Worm (Caenorhabditis elegans) whole organism, young adult: ENCODE measurements around the gene swan-2.

ENCODE experiments used
- B0019.2 ChIP-seq: fragments of 200-800 bp; sonication (Bioruptor generic); conservative IDR thresholded peaks from 2 replicates; pipeline ENCODE4 v1.3.6; 2022; ENCODE audit warnings: missing genetic modification reagents, missing genetic modification characterization, missing compliant biosample characterization
- B0035.1 ChIP-seq: sonication (generic microtip); optimal IDR thresholded peaks from 2 replicates; lab custom pipeline; 2016; ENCODE audit warnings: missing genetic modification characterization, mild to moderate bottlenecking, missing compliant biosample characterization, missing genotype, missing genetic modification reagents
- F55B11.4 ChIP-seq: sonication (generic microtip); optimal IDR thresholded peaks from 2 replicates; lab custom pipeline; 2016; ENCODE audit warnings: missing compliant biosample characterization, missing genetic modification characterization, borderline replicate concordance; ENCODE audit not compliant: insufficient read depth
- Y56A3A.18 ChIP-seq: fragments of 200-800 bp; sonication (Bioruptor generic); IDR thresholded peaks from 2 replicates; pipeline ENCODE4 v1.3.6; 2022; ENCODE audit warnings: missing genetic modification reagents, missing genetic modification characterization, missing compliant biosample characterization
- Y79H2A.3 ChIP-seq: fragments of 200-800 bp; sonication (Bioruptor generic); conservative IDR thresholded peaks from 2 replicates; pipeline ENCODE4 v1.3.6; 2022; ENCODE audit warnings: missing genetic modification reagents, missing genetic modification characterization, missing compliant biosample characterization
- ama-1 ChIP-seq, 3 experiments: fragments of 150-350 bp in 1 of 3; sonication (generic microtip) in 2 of 3; optimal IDR thresholded peaks; 2 replicates each; lab custom pipeline; 2014 to 2018; ENCODE audit warnings: missing biosample characterization in 2 of 3, missing genetic modification characterization in 2 of 3, missing genetic modification reagents in 2 of 3
- atf-7 ChIP-seq: sonication (generic microtip); optimal IDR thresholded peaks from 2 replicates; lab custom pipeline; 2017; ENCODE audit warnings: mild to moderate bottlenecking, missing genetic modification characterization, missing compliant biosample characterization
- athp-1 ChIP-seq: sonication (generic microtip); optimal IDR thresholded peaks from 2 replicates; lab custom pipeline; 2017; ENCODE audit warnings: mild to moderate bottlenecking, missing genetic modification characterization, missing compliant biosample characterization
- bed-1 ChIP-seq: fragments of 200-800 bp; sonication (Bioruptor generic); IDR thresholded peaks from 2 replicates; pipeline ENCODE4 v1.3.6; 2022; ENCODE audit warnings: missing genetic modification reagents, missing genetic modification characterization, missing compliant biosample characterization
- ceh-100 ChIP-seq: fragments of 200-800 bp; sonication (Bioruptor generic); IDR thresholded peaks from 2 replicates; pipeline ENCODE4 v1.3.6; 2022; ENCODE audit warnings: missing genetic modification reagents, missing genetic modification characterization, missing compliant biosample characterization
- ceh-27 ChIP-seq: fragments of 200-800 bp; sonication (Bioruptor generic); optimal IDR thresholded peaks from 2 replicates; lab custom pipeline; 2018; ENCODE audit warnings: mild to moderate bottlenecking, missing genetic modification characterization, moderate library complexity, missing compliant biosample characterization
- ceh-79 ChIP-seq: sonication (generic microtip); optimal IDR thresholded peaks from 2 replicates; lab custom pipeline; 2017; ENCODE audit warnings: mild to moderate bottlenecking, missing genetic modification characterization, missing compliant biosample characterization
- die-1 ChIP-seq: sonication (generic microtip); optimal IDR thresholded peaks from 2 replicates; lab custom pipeline; 2016; ENCODE audit warnings: missing genotype, mild to moderate bottlenecking, missing genetic modification characterization, missing compliant biosample characterization
- dpff-1 ChIP-seq: sonication (generic microtip); optimal IDR thresholded peaks from 2 replicates; lab custom pipeline; 2017; ENCODE audit warnings: mild to moderate bottlenecking, missing genetic modification characterization, missing compliant biosample characterization
- dpl-1 ChIP-seq: fragments of 150-350 bp; optimal IDR thresholded peaks from 2 replicates; lab custom pipeline; 2014; ENCODE audit warnings: missing biosample characterization, missing genetic modification reagents, missing genetic modification characterization
- ets-4 ChIP-seq: fragments of 200-800 bp; sonication (Bioruptor generic); optimal IDR thresholded peaks from 2 replicates; lab custom pipeline; 2018; ENCODE audit warnings: mild to moderate bottlenecking, missing genetic modification characterization, missing compliant biosample characterization
- fkh-3 ChIP-seq: sonication (generic microtip); optimal IDR thresholded peaks from 2 replicates; lab custom pipeline; 2016; ENCODE audit warnings: mild to moderate bottlenecking, missing genetic modification characterization, missing compliant biosample characterization
- gei-17 ChIP-seq: fragments of 200-800 bp; sonication (Bioruptor generic); optimal IDR thresholded peaks from 2 replicates; lab custom pipeline; 2018; ENCODE audit warnings: mild to moderate bottlenecking, missing genetic modification characterization, missing compliant biosample characterization
- him-1 ChIP-seq: sonication (generic microtip); optimal IDR thresholded peaks from 2 replicates; lab custom pipeline; 2016; ENCODE audit warnings: missing genotype, missing genetic modification reagents, missing genetic modification characterization, missing compliant biosample characterization
- hsf-1 ChIP-seq: fragments of 200-800 bp; sonication (Bioruptor generic); IDR thresholded peaks from 2 replicates; pipeline ENCODE4 v1.3.6; 2022; ENCODE audit warnings: missing genetic modification reagents, missing genetic modification characterization, missing compliant biosample characterization
- let-607 ChIP-seq, 2 experiments: fragments of 200-800 bp in 1 of 2; sonication (Bioruptor generic) in 1 of 2; sonication (generic microtip) in 1 of 2; optimal IDR thresholded peaks; 2 replicates each; lab custom pipeline; 2016 to 2018; ENCODE audit warnings: mild to moderate bottlenecking in 2 of 2, missing compliant biosample characterization in 2 of 2, missing genetic modification characterization in 2 of 2, moderate library complexity in 2 of 2, missing genotype in 1 of 2
- lin-54 ChIP-seq: fragments of 200-800 bp; sonication (Bioruptor generic); optimal IDR thresholded peaks from 2 replicates; lab custom pipeline; 2018; ENCODE audit warnings: mild to moderate bottlenecking, missing genetic modification characterization, missing compliant biosample characterization
- madf-3 ChIP-seq: fragments of 200-800 bp; sonication (Bioruptor generic); IDR thresholded peaks from 2 replicates; pipeline ENCODE4 v1.3.6; 2022; ENCODE audit warnings: missing genetic modification reagents, missing genetic modification characterization, missing compliant biosample characterization
- mxl-1 ChIP-seq: sonication (generic microtip); optimal IDR thresholded peaks from 2 replicates; lab custom pipeline; 2016; ENCODE audit warnings: missing genetic modification characterization, missing compliant biosample characterization
- nfya-1 ChIP-seq: sonication (generic microtip); optimal IDR thresholded peaks from 2 replicates; lab custom pipeline; 2017; ENCODE audit warnings: antibody characterized with exemption, missing compliant biosample characterization, missing genetic modification characterization, borderline replicate concordance; ENCODE audit not compliant: insufficient read depth
- nfya-2 ChIP-seq: fragments of 200-800 bp; sonication (Bioruptor generic); IDR thresholded peaks from 2 replicates; pipeline ENCODE4 v1.3.6; 2022; ENCODE audit warnings: missing genetic modification reagents, missing genetic modification characterization, missing compliant biosample characterization
- nhr-120 ChIP-seq: fragments of 200-800 bp; sonication (Bioruptor generic); IDR thresholded peaks from 2 replicates; pipeline ENCODE4 v1.3.6; 2022; ENCODE audit warnings: missing genetic modification characterization, missing compliant biosample characterization
- rec-8 ChIP-seq, 2 experiments: sonication (generic microtip); optimal IDR thresholded peaks; 2 replicates each; lab custom pipeline; 2016; ENCODE audit warnings: mild to moderate bottlenecking in 2 of 2, missing genetic modification characterization in 2 of 2, missing genetic modification reagents in 2 of 2, missing genotype in 2 of 2, missing biosample characterization in 1 of 2, missing compliant biosample characterization in 1 of 2, moderate library complexity in 1 of 2
- sdz-38 ChIP-seq: sonication (generic microtip); optimal IDR thresholded peaks from 2 replicates; lab custom pipeline; 2016; ENCODE audit warnings: missing genotype, missing genetic modification characterization, missing compliant biosample characterization
- sea-2 ChIP-seq: fragments of 200-800 bp; sonication (Bioruptor generic); IDR thresholded peaks from 2 replicates; pipeline ENCODE4 v1.3.6; 2022; ENCODE audit warnings: missing genetic modification characterization, missing compliant biosample characterization
- sptf-2 ChIP-seq: fragments of 200-800 bp; sonication (Bioruptor generic); optimal IDR thresholded peaks from 2 replicates; lab custom pipeline; 2018; ENCODE audit warnings: mild to moderate bottlenecking, missing genetic modification characterization, missing compliant biosample characterization
- tlf-1 ChIP-seq: fragments of 200-800 bp; sonication (Bioruptor generic); optimal IDR thresholded peaks from 2 replicates; lab custom pipeline; 2018; ENCODE audit warnings: mild to moderate bottlenecking, missing genetic modification characterization, missing compliant biosample characterization
- unc-62 ChIP-seq: fragments of 150-350 bp; optimal IDR thresholded peaks from 2 replicates; lab custom pipeline; 2014; ENCODE audit warnings: missing biosample characterization, missing genetic modification reagents, missing genetic modification characterization
- zfh-2 ChIP-seq: fragments of 200-800 bp; sonication (Bioruptor generic); conservative IDR thresholded peaks from 2 replicates; pipeline ENCODE4 v1.3.6; 2022; ENCODE audit warnings: missing genetic modification reagents, missing genetic modification characterization, missing compliant biosample characterization
- zim-3 ChIP-seq: sonication (generic microtip); optimal IDR thresholded peaks from 2 replicates; lab custom pipeline; 2017; ENCODE audit warnings: mild to moderate bottlenecking, missing genetic modification characterization, moderate library complexity, missing compliant biosample characterization
- ztf-22 ChIP-seq: fragments of 200-800 bp; sonication (Bioruptor generic); optimal IDR thresholded peaks from 2 replicates; lab custom pipeline; 2018; ENCODE audit warnings: mild to moderate bottlenecking, missing genetic modification characterization, moderate library complexity, missing compliant biosample characterization
- ztf-25 ChIP-seq: fragments of 200-800 bp; sonication (Bioruptor generic); IDR thresholded peaks from 2 replicates; pipeline ENCODE4 v1.3.6; 2022; ENCODE audit warnings: missing genetic modification reagents, missing genetic modification characterization, missing compliant biosample characterization
- ztf-26 ChIP-seq: sonication (generic microtip); optimal IDR thresholded peaks from 2 replicates; lab custom pipeline; 2017; ENCODE audit warnings: missing genetic modification characterization, missing compliant biosample characterization
- ztf-6 ChIP-seq: fragments of 200-800 bp; sonication (Bioruptor generic); IDR thresholded peaks from 2 replicates; pipeline ENCODE4 v1.3.6; 2022; ENCODE audit warnings: missing genetic modification reagents, missing genetic modification characterization, missing compliant biosample characterization

swan-2 gene

ce11 chrV:13833951-13834350, 29.9 kb upstream of the swan-2 start, which contains the start of gene srx-129:
Gene srx-129, plus strand, starts transcription at chrV:13834251.
- TF ChIP-seq ceh-79 (tag; lab: Kevin White, UChicago) (no peak), sea-2 (GFP tag; lab: Robert Waterston, UW) (no peak), zfh-2 (GFP tag; lab: Robert Waterston, UW) (no peak), him-1 (tag; lab: Kevin White, UChicago) (no peak), atf-7 (tag; lab: Kevin White, UChicago) (no peak), rec-8 (tag; optimal IDR thresholded peaks at IDR 0.05; lab: Kevin White, UChicago) (no peak), unc-62 (GFP tag; lab: Kevin White, UChicago) (no peak), sdz-38 (tag; lab: Kevin White, UChicago) (no peak)

- no peak for TF ChIP-seq unc-62 (GFP tag; lab: Kevin White, UChicago)
- TF ChIP-seq dpff-1 (tag; lab: Kevin White, UChicago), result no peak
- TF ChIP-seq lin-54 (GFP tag; lab: Kevin White, UChicago), result no peak
- no peak for TF ChIP-seq hsf-1 (GFP tag; lab: Robert Waterston, UW)
- no peak for TF ChIP-seq nfya-2 (GFP tag; lab: Robert Waterston, UW)
- no peak for TF ChIP-seq nfya-1 (tag; lab: Kevin White, UChicago)
- TF ChIP-seq nhr-120, result no peak
- no peak for TF ChIP-seq B0035.1 (tag; lab: Kevin White, UChicago)
- TF ChIP-seq madf-3, result no peak
- TF ChIP-seq B0019.2 (GFP tag; lab: Robert Waterston, UW), result no peak
- TF ChIP-seq bed-1 (GFP tag; lab: Robert Waterston, UW), result no peak
- TF ChIP-seq ztf-6 (GFP tag; lab: Robert Waterston, UW), result no peak
- TF ChIP-seq dpl-1, result no peak
- TF ChIP-seq athp-1, result no peak
- TF ChIP-seq ztf-25, result no peak
- TF ChIP-seq F55B11.4 (tag; lab: Kevin White, UChicago), result no peak
- TF ChIP-seq gei-17 (GFP tag; lab: Kevin White, UChicago), result no peak
These were observed 26.7 kb upstream of the swan-2 start, which contains the start of gene str-165 for ce11 chrV:13830813-13831212. Gene str-165, plus strand, starts transcription at chrV:13831113.

ce11 chrV:13827920-13828319, 23.8 kb upstream of the swan-2 start, which contains the start of gene nrf-5:
Gene nrf-5, plus strand, starts transcription at chrV:13828267.
- TF ChIP-seq let-607 (tag; optimal IDR thresholded peaks at IDR 0.05; lab: Kevin White, UChicago) (no peak), die-1 (no peak), ets-4 (no peak), ceh-100 (GFP tag; lab: Robert Waterston, UW) (no peak), zfh-2 (GFP tag; lab: Robert Waterston, UW) (no peak), ztf-22 (GFP tag; lab: Kevin White, UChicago) (no peak), tlf-1 (GFP tag; lab: Kevin White, UChicago) (no peak), Y56A3A.18 (GFP tag; lab: Robert Waterston, UW) (no peak), fkh-3 (tag; lab: Kevin White, UChicago) (no peak), unc-62 (GFP tag; lab: Kevin White, UChicago) (no peak), ztf-26 (tag; lab: Kevin White, UChicago) (no peak), sptf-2 (no peak), nfya-2 (GFP tag; lab: Robert Waterston, UW) (no peak), Y79H2A.3 (GFP tag; lab: Robert Waterston, UW) (no peak), zim-3 (tag; lab: Kevin White, UChicago) (no peak), ama-1 (optimal IDR thresholded peaks at IDR 0.05; lab: Kevin White, UChicago) (no peak), ama-1 (GFP tag; optimal IDR thresholded peaks at IDR 0.05; lab: Kevin White, UChicago) (no peak), ceh-27 (GFP tag; lab: Kevin White, UChicago) (no peak), nhr-120 (no peak), mxl-1 (tag; lab: Kevin White, UChicago) (no peak)
